Worm (Caenorhabditis elegans): ENCODE data around the gene F25B5.6.

DNA sequence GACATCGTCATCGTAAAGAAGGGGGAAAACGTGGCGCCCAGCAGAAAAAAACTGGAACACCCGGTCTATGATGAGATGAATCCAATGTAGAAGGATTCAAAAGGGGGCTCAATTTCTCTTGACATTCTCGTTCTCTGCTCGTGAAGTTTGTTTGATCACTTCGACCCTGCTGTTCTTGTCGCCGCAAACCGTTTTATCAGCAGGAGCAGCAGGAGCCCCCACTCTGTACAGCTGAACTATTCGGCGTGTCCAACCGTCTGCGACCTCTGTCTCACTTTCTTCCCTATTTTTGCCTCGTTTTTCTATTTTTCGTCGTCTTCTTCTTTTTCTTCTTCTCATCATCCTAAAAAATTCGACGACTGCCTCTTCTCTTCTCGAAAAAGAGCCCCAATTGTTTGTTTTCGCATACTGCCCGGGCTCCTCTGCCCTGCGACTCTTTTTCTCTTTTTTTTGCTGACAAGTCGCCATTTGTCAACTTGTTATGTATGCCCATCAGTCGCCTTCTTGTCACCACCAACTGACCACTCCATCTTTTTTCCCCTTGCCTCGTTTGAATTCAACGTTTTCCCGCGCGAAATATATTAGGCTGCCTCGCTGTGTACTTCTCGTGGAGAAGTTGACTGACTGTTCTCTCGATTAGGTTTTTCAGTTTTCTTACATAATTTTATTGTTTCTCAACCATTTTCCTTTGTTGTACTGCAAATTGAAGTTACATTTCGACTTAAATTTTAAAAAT lies 40.6 kb upstream of the F25B5.6 start:
- no peak for TF ChIP-seq cog-1 (tag; optimal IDR thresholded peaks at IDR 0.05)
- no peak for TF ChIP-seq flt-1 (GFP tag; IDR thresholded peaks at IDR 0.05)
- TF ChIP-seq med-1 (GFP tag; optimal IDR thresholded peaks at IDR 0.05; ENCODE audit: insufficient read depth), result no peak
- no peak for TF ChIP-seq T22C8.4 (GFP tag; IDR thresholded peaks at IDR 0.05)
- TF ChIP-seq ztf-29 (GFP tag; IDR thresholded peaks at IDR 0.05), result no peak
- no peak for TF ChIP-seq klf-2 (GFP tag; conservative IDR thresholded peaks at IDR 0.05)
- no peak for TF ChIP-seq ztf-23 (GFP tag; IDR thresholded peaks at IDR 0.05)
- no peak for TF ChIP-seq tab-1 (GFP tag; IDR thresholded peaks at IDR 0.05)
- no peak for TF ChIP-seq ref-1 (GFP tag; conservative IDR thresholded peaks at IDR 0.05)

Measured in whole organism, midembryonic.